Worm (Caenorhabditis elegans): ENCODE results near the gene F56H9.2.

- TF ChIP-seq him-1 (tag; optimal IDR thresholded peaks at IDR 0.05) (no peak), dao-5 (tag; optimal IDR thresholded peaks at IDR 0.05) (no peak)
These were observed 38.4 kb upstream of the F56H9.2 start, which contains the start of the genes C14C10.10 and ril-2 for ce11 chrV:12599110-12599509.
